Fruit fly (Drosophila melanogaster) whole organism: ENCODE results near the gene Neb-cGP.
A peak's percentile ranks its signal among the peaks of the same experiment; 100 is the strongest.

Source experiments
- CG8478 ChIP-seq: fragments of >200 bp; optimal IDR thresholded peaks from 2 replicates; lab custom pipeline; 2018; ENCODE audit warnings: inconsistent platforms
- Dll ChIP-seq: fragments of >200 bp; optimal IDR thresholded peaks from 2 replicates; lab custom pipeline; 2017
- EcR ChIP-seq, 2 experiments: fragments of >200 bp; optimal IDR thresholded peaks; 2 replicates each; lab custom pipeline; 2017; ENCODE audit warnings: missing biosample characterization in 2 of 2, missing genetic modification characterization in 2 of 2, missing genetic modification reagents in 2 of 2
- pan ChIP-seq: fragments of >200 bp; optimal IDR thresholded peaks from 2 replicates; lab custom pipeline; 2017
- psq ChIP-seq: fragments of >200 bp; optimal IDR thresholded peaks from 2 replicates; lab custom pipeline; 2017
- usp ChIP-seq: fragments of >200 bp; optimal IDR thresholded peaks from 2 replicates; lab custom pipeline; 2017; ENCODE audit warnings: missing biosample characterization, missing genetic modification characterization, mixed read lengths

- TF ChIP-seq EcR (GFP tag; optimal IDR thresholded peaks at IDR 0.05; lab: Kevin White, UChicago) (no peak), Dll (lab: Kevin White, UChicago) (no peak), psq (no peak), usp (no peak), CG8478 (lab: Kevin White, UChicago) (peak; percentile 75), pan (lab: Kevin White, UChicago) (no peak)
Measured at dm6 chrX:10472614-10473248, 12.2 kb downstream of the Neb-cGP start.
